In genomic region chrIII:4754001-4754561, ce11 we compare ENCODE assay signal across 5 worm cellular contexts.
TF ChIP-seq lines count a peak whose summit lies in the region.

TSS of gene rps-0 (minus strand) at chrIII:4754051.
TSS of gene rbg-3 (plus strand) at chrIII:4754424.

TF ChIP-seq in whole organism, L1 larva, 84 proteins besides CTCF, POLR2A, EP300 and RAD21 (continues in another document):
- TF ChIP-seq tbx-2 (tag; optimal IDR thresholded peaks at IDR 0.05; lab: Kevin White, UChicago) (peak; percentile 93), tlp-1 (tag; optimal IDR thresholded peaks at IDR 0.05; lab: Kevin White, UChicago) (no peak), nhr-76 (tag; optimal IDR thresholded peaks at IDR 0.05; lab: Kevin White, UChicago) (no peak), blmp-1 (tag; optimal IDR thresholded peaks at IDR 0.05; lab: Kevin White, UChicago) (peak; percentile 89), C04F5.9 (tag; optimal IDR thresholded peaks at IDR 0.05; lab: Kevin White, UChicago) (peak; percentile 99), aly-2 (tag; optimal IDR thresholded peaks at IDR 0.05; lab: Kevin White, UChicago) (peak; percentile 66), mef-2 (tag; optimal IDR thresholded peaks at IDR 0.05; lab: Kevin White, UChicago) (peak; percentile 57), nhr-90 (tag; optimal IDR thresholded peaks at IDR 0.05; lab: Kevin White, UChicago; ENCODE audit: poor library complexity) (peak; percentile 89), dsc-1 (tag; optimal IDR thresholded peaks at IDR 0.05; lab: Kevin White, UChicago) (peak; percentile 92), F16B12.6 (tag; optimal IDR thresholded peaks at IDR 0.05; lab: Kevin White, UChicago) (peak; percentile 71), nhr-20 (tag; optimal IDR thresholded peaks at IDR 0.05; lab: Kevin White, UChicago) (peak; percentile 91), nhr-47 (tag; optimal IDR thresholded peaks at IDR 0.05; lab: Kevin White, UChicago) (peak; percentile 95), ets-5 (GFP tag; IDR thresholded peaks at IDR 0.05; lab: Robert Waterston, UW) (no peak), unc-98 (GFP tag; IDR thresholded peaks at IDR 0.05; lab: Robert Waterston, UW) (no peak; the same call in 1 of the 2 replicates), mab-9 (GFP tag; IDR thresholded peaks at IDR 0.05; lab: Robert Waterston, UW) (peak; percentile 72), nhr-19 (GFP tag; conservative IDR thresholded peaks at IDR 0.05; lab: Robert Waterston, UW) (peak; percentile 93), irx-1 (tag; optimal IDR thresholded peaks at IDR 0.05; lab: Kevin White, UChicago) (peak; percentile 85), lin-15B (tag; optimal IDR thresholded peaks at IDR 0.05; lab: Kevin White, UChicago) (peak; percentile 92)

TF ChIP-seq in whole organism, L3 larva, 47 proteins besides CTCF, POLR2A, EP300 and RAD21 (continues in another document):
- peak; percentile 84 for TF ChIP-seq snpc-4 (tag; optimal IDR thresholded peaks at IDR 0.05; lab: Kevin White, UChicago)
- peak; percentile 51 for TF ChIP-seq egl-27 (tag; optimal IDR thresholded peaks at IDR 0.05; lab: Kevin White, UChicago)
- no peak for TF ChIP-seq eor-1 (tag; optimal IDR thresholded peaks at IDR 0.05; lab: Kevin White, UChicago)
- no peak for TF ChIP-seq sea-2 (GFP tag; optimal IDR thresholded peaks at IDR 0.05; lab: Kevin White, UChicago)
- TF ChIP-seq ceh-28 (tag; optimal IDR thresholded peaks at IDR 0.05; lab: Kevin White, UChicago): peak; percentile 81
- no peak for TF ChIP-seq mml-1 (tag; optimal IDR thresholded peaks at IDR 0.05; lab: Kevin White, UChicago)
- TF ChIP-seq skn-1 (tag; optimal IDR thresholded peaks at IDR 0.05; lab: Kevin White, UChicago): peak; percentile 62
- no peak for TF ChIP-seq ceh-82 (tag; optimal IDR thresholded peaks at IDR 0.05; lab: Kevin White, UChicago)
- peak; percentile 69 for TF ChIP-seq pqm-1 (tag; optimal IDR thresholded peaks at IDR 0.05; lab: Kevin White, UChicago)
- TF ChIP-seq nhr-12 (tag; optimal IDR thresholded peaks at IDR 0.05; lab: Kevin White, UChicago): no peak
- peak; percentile 99 for TF ChIP-seq R02D3.7 (tag; optimal IDR thresholded peaks at IDR 0.05; lab: Kevin White, UChicago)
- peak in 1 of 3 experiments; percentile 23 for TF ChIP-seq elt-3 (tag; optimal IDR thresholded peaks at IDR 0.05; lab: Kevin White, UChicago)
- TF ChIP-seq nhr-25 (tag; optimal IDR thresholded peaks at IDR 0.05; lab: Kevin White, UChicago): peak; percentile 92
- peak; percentile 66 for TF ChIP-seq tbx-2 (tag; optimal IDR thresholded peaks at IDR 0.05; lab: Kevin White, UChicago)
- peak; percentile 63 for TF ChIP-seq elt-2 (tag; optimal IDR thresholded peaks at IDR 0.05; lab: Kevin White, UChicago)
- TF ChIP-seq nhr-237 (tag; optimal IDR thresholded peaks at IDR 0.05; lab: Kevin White, UChicago): no peak
- TF ChIP-seq jun-1 (tag; optimal IDR thresholded peaks at IDR 0.05; lab: Kevin White, UChicago): peak; percentile 86
- TF ChIP-seq nhr-43 (tag; optimal IDR thresholded peaks at IDR 0.05; lab: Kevin White, UChicago; ENCODE audit: poor library complexity, severe bottlenecking): peak; percentile 82
- TF ChIP-seq nhr-77 (tag; optimal IDR thresholded peaks at IDR 0.05; lab: Kevin White, UChicago): peak; percentile 46

TF ChIP-seq in whole organism, early embryonic, 17 proteins besides CTCF, POLR2A, EP300 and RAD21:
- peak; percentile 80 for TF ChIP-seq F13C5.2 (tag; optimal IDR thresholded peaks at IDR 0.05; lab: Kevin White, UChicago)
- no peak for TF ChIP-seq flt-1 (GFP tag; IDR thresholded peaks at IDR 0.05; lab: Robert Waterston, UW)

TF ChIP-seq in whole organism, midembryonic, 9 proteins besides CTCF, POLR2A, EP300 and RAD21:
- no peak for TF ChIP-seq klf-2 (GFP tag; conservative IDR thresholded peaks at IDR 0.05; lab: Robert Waterston, UW)
- no peak for TF ChIP-seq med-1 (GFP tag; optimal IDR thresholded peaks at IDR 0.05; lab: Kevin White, UChicago; ENCODE audit: insufficient read depth)
- no peak for TF ChIP-seq ref-1 (GFP tag; conservative IDR thresholded peaks at IDR 0.05; lab: Robert Waterston, UW)
- TF ChIP-seq T22C8.4 (GFP tag; IDR thresholded peaks at IDR 0.05; lab: Robert Waterston, UW): no peak
- TF ChIP-seq ztf-23 (GFP tag; IDR thresholded peaks at IDR 0.05; lab: Robert Waterston, UW): peak; percentile 71; the same call in 1 of the 2 replicates
- 0 out of 2 replicates have a peak, but pooled peaks have one; percentile 21 for TF ChIP-seq ztf-29 (GFP tag; IDR thresholded peaks at IDR 0.05; lab: Robert Waterston, UW)
- peak; percentile 41 for TF ChIP-seq cog-1 (tag; optimal IDR thresholded peaks at IDR 0.05; lab: Kevin White, UChicago)
- no peak for TF ChIP-seq flt-1 (GFP tag; IDR thresholded peaks at IDR 0.05; lab: Robert Waterston, UW)
- TF ChIP-seq tab-1 (GFP tag; IDR thresholded peaks at IDR 0.05; lab: Robert Waterston, UW): no peak

TF ChIP-seq in whole organism, young adult, 124 proteins besides CTCF, POLR2A, EP300 and RAD21 (continues in another document):
- TF ChIP-seq nhr-179 (tag; optimal IDR thresholded peaks at IDR 0.05; lab: Kevin White, UChicago): no peak
- TF ChIP-seq efl-1 (GFP tag; optimal IDR thresholded peaks at IDR 0.05; lab: Kevin White, UChicago): peak; percentile 62
- TF ChIP-seq hmg-1.2 (GFP tag; IDR thresholded peaks at IDR 0.05; lab: Robert Waterston, UW): peak; percentile 89
- peak; percentile 90 for TF ChIP-seq ztf-18 (tag; optimal IDR thresholded peaks at IDR 0.05; lab: Kevin White, UChicago)
- peak; percentile 56; the same call in 1 of the 2 replicates for TF ChIP-seq hsf-1 (GFP tag; IDR thresholded peaks at IDR 0.05; lab: Robert Waterston, UW)
- peak; percentile 99 for TF ChIP-seq F33H1.4 (GFP tag; IDR thresholded peaks at IDR 0.05; lab: Robert Waterston, UW)
- peak; percentile 20 for TF ChIP-seq xnd-1 (tag; optimal IDR thresholded peaks at IDR 0.05; lab: Kevin White, UChicago)
- peak in 1 of 2 experiments; percentile 74 for TF ChIP-seq let-607 (tag; optimal IDR thresholded peaks at IDR 0.05; lab: Kevin White, UChicago)
- peak; percentile 82 for TF ChIP-seq madf-6 (GFP tag; IDR thresholded peaks at IDR 0.05; lab: Robert Waterston, UW)
- peak; percentile 42 for TF ChIP-seq madf-8 (GFP tag; conservative IDR thresholded peaks at IDR 0.05; lab: Robert Waterston, UW)
- peak; percentile 57; the same call in 1 of the 2 replicates for TF ChIP-seq Y67H2A.10 (GFP tag; conservative IDR thresholded peaks at IDR 0.05; lab: Robert Waterston, UW)
- 0 out of 2 replicates have a peak, but pooled peaks have one; percentile 22 for TF ChIP-seq lir-1 (GFP tag; conservative IDR thresholded peaks at IDR 0.05; lab: Robert Waterston, UW)
- TF ChIP-seq snpc-1.1 (tag; optimal IDR thresholded peaks at IDR 0.05; lab: Kevin White, UChicago; ENCODE audit: insufficient read depth): peak; percentile 13
- no peak for TF ChIP-seq attf-6 (GFP tag; IDR thresholded peaks at IDR 0.05; lab: Robert Waterston, UW)
- peak; percentile 74 for TF ChIP-seq ceh-27 (GFP tag; optimal IDR thresholded peaks at IDR 0.05; lab: Kevin White, UChicago)
- peak; percentile 68 for TF ChIP-seq lsl-1 (GFP tag; optimal IDR thresholded peaks at IDR 0.05; lab: Kevin White, UChicago)
- peak; percentile 48; the same call in 1 of the 2 replicates for TF ChIP-seq attf-3 (GFP tag; conservative IDR thresholded peaks at IDR 0.05; lab: Robert Waterston, UW)
- TF ChIP-seq C17E4.6 (GFP tag; IDR thresholded peaks at IDR 0.05; lab: Robert Waterston, UW): peak; percentile 46; the same call in 1 of the 2 replicates
- peak; percentile 77 for TF ChIP-seq pbrm-1 (GFP tag; IDR thresholded peaks at IDR 0.05; lab: Robert Waterston, UW)
- TF ChIP-seq F49E8.2 (tag; optimal IDR thresholded peaks at IDR 0.05; lab: Kevin White, UChicago; ENCODE audit: insufficient read depth): peak; percentile 74
- TF ChIP-seq attf-5 (GFP tag; optimal IDR thresholded peaks at IDR 0.05; lab: Kevin White, UChicago): peak; percentile 93
- no peak for TF ChIP-seq cebp-1 (GFP tag; IDR thresholded peaks at IDR 0.05; lab: Robert Waterston, UW)
- TF ChIP-seq cebp-1 (tag; optimal IDR thresholded peaks at IDR 0.05; lab: Kevin White, UChicago): peak; percentile 80
- TF ChIP-seq F57A8.1 (GFP tag; optimal IDR thresholded peaks at IDR 0.05; lab: Kevin White, UChicago): no peak
- peak; percentile 76 for TF ChIP-seq K11D2.4 (GFP tag; IDR thresholded peaks at IDR 0.05; lab: Robert Waterston, UW)
- peak; percentile 64 for TF ChIP-seq tbp1 (GFP tag; optimal IDR thresholded peaks at IDR 0.05; lab: Kevin White, UChicago)
- TF ChIP-seq D2030.7 (GFP tag; IDR thresholded peaks at IDR 0.05; lab: Robert Waterston, UW): peak; percentile 79
- peak; percentile 37 for TF ChIP-seq nhr-80 (tag; optimal IDR thresholded peaks at IDR 0.05; lab: Kevin White, UChicago)
- peak; percentile 86 for TF ChIP-seq nfyb-1 (GFP tag; IDR thresholded peaks at IDR 0.05; lab: Robert Waterston, UW)
- TF ChIP-seq F23B12.7 (tag; optimal IDR thresholded peaks at IDR 0.05; lab: Kevin White, UChicago; ENCODE audit: insufficient read depth): peak; percentile 94
- TF ChIP-seq him-1 (tag; optimal IDR thresholded peaks at IDR 0.05; lab: Kevin White, UChicago): peak; percentile 40
- no peak for TF ChIP-seq F57C9.4 (tag; optimal IDR thresholded peaks at IDR 0.05; lab: Kevin White, UChicago)
- no peak for TF ChIP-seq ceh-58 (GFP tag; IDR thresholded peaks at IDR 0.05; lab: Robert Waterston, UW)
- TF ChIP-seq madf-10 (tag; optimal IDR thresholded peaks at IDR 0.05; lab: Kevin White, UChicago): peak; percentile 77
- TF ChIP-seq ceh-91 (GFP tag; IDR thresholded peaks at IDR 0.05; lab: Robert Waterston, UW): peak; percentile 81
- TF ChIP-seq mcd-1 (GFP tag; IDR thresholded peaks at IDR 0.05; lab: Robert Waterston, UW): peak; percentile 83
- no peak for TF ChIP-seq mel-28 (tag; optimal IDR thresholded peaks at IDR 0.05; lab: Kevin White, UChicago; ENCODE audit: borderline replicate concordance)
- TF ChIP-seq lin-35 (GFP tag; optimal IDR thresholded peaks at IDR 0.05; lab: Kevin White, UChicago): peak in 2 of 3 experiments; percentile 64 to 92
- no peak for TF ChIP-seq bed-2 (GFP tag; IDR thresholded peaks at IDR 0.05; lab: Robert Waterston, UW)
- peak; percentile 41 for TF ChIP-seq ekl-4 (GFP tag; IDR thresholded peaks at IDR 0.05; lab: Robert Waterston, UW)
- 0 out of 2 replicates have a peak, but pooled peaks have one; percentile 36 for TF ChIP-seq madf-3 (GFP tag; IDR thresholded peaks at IDR 0.05; lab: Robert Waterston, UW)
- no peak for TF ChIP-seq die-1 (tag; optimal IDR thresholded peaks at IDR 0.05; lab: Kevin White, UChicago)
- peak; percentile 58; the same call in 1 of the 2 replicates for TF ChIP-seq Y53G8AR.9 (GFP tag; conservative IDR thresholded peaks at IDR 0.05; lab: Robert Waterston, UW)
- TF ChIP-seq pha-4 (tag; optimal IDR thresholded peaks at IDR 0.05; lab: Kevin White, UChicago): peak; percentile 84
- TF ChIP-seq snpc-1.3 (tag; optimal IDR thresholded peaks at IDR 0.05; lab: Kevin White, UChicago; ENCODE audit: insufficient read depth): peak; percentile 87
- no peak for TF ChIP-seq unc-62 (GFP tag; optimal IDR thresholded peaks at IDR 0.05; lab: Kevin White, UChicago)

Comparison
In these comparisons a context has a peak if more than half of its experiments do, and no peak if none do; other contexts are left out.
1. Of the 8 proteins assayed by ChIP-seq in both whole organism, young adult and whole organism, L1 larva: peak only in whole organism, young adult: none; only in whole organism, L1 larva: nhr-90; in both: dpl-1, efl-1, lin-35, snpc-4 and unc-130; in neither: 2.